Worm (Caenorhabditis elegans): Measurements from ENCODE around the gene F53C3.11.
A peak's percentile ranks its signal among the peaks of the same experiment; 100 is the strongest.

Gene F53C3.11

DNA sequence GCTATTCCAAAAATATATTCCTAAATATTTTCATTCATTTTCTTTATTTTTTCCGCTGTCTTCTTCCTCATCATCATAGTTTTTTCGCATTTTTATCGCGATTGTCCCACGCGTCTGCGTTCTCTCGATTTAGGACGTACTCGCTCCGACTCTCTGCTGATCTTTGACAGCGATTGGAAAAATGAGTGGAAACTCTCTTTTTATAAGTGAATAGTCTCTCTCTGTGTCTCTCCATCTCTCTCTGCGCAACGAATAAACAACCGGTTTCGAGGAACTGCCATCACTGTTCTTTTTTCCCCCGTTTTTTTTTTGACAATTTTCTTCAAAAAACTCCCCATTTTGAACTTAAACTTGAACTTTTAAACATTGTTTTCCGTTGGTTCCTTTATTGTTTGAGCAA is 44.8 kb upstream of the F53C3.11 start (continued):
- no peak for TF ChIP-seq nhr-41 (GFP tag; IDR thresholded peaks at IDR 0.05)
- no peak for TF ChIP-seq arid-1 (GFP tag; conservative IDR thresholded peaks at IDR 0.05)
- TF ChIP-seq pha-4 (GFP tag; IDR thresholded peaks at IDR 0.05), result no peak
- TF ChIP-seq pha-4 (tag; optimal IDR thresholded peaks at IDR 0.05), result no peak
- TF ChIP-seq lin-15B (tag; optimal IDR thresholded peaks at IDR 0.05), result no peak
- no peak for TF ChIP-seq daf-16 (GFP tag; optimal IDR thresholded peaks at IDR 0.05)
- TF ChIP-seq daf-16 (tag; optimal IDR thresholded peaks at IDR 0.05), result peak; percentile 5
- TF ChIP-seq sdz-12 (GFP tag; optimal IDR thresholded peaks at IDR 0.05), result no peak
- no peak for TF ChIP-seq F10B5.3 (tag; optimal IDR thresholded peaks at IDR 0.05)
- peak; percentile 60 for TF ChIP-seq nhr-48 (tag; optimal IDR thresholded peaks at IDR 0.05)
- peak; percentile 8 for TF ChIP-seq hlh-30 (tag; optimal IDR thresholded peaks at IDR 0.05; ENCODE audit: insufficient read depth)
- TF ChIP-seq lin-29 (GFP tag; IDR thresholded peaks at IDR 0.05), result no peak
- TF ChIP-seq ctbp-1 (GFP tag; IDR thresholded peaks at IDR 0.05), result no peak
- TF ChIP-seq madf-9 (GFP tag; conservative IDR thresholded peaks at IDR 0.05), result 0 out of 2 replicates have a peak, but pooled peaks have one; percentile 2
- TF ChIP-seq fkh-10 (GFP tag; optimal IDR thresholded peaks at IDR 0.05), result no peak
- no peak for TF ChIP-seq egl-43 (GFP tag; IDR thresholded peaks at IDR 0.05)
- peak; percentile 48 for TF ChIP-seq dve-1 (tag; optimal IDR thresholded peaks at IDR 0.05; ENCODE audit: insufficient read depth)
- TF ChIP-seq lin-38 (GFP tag; IDR thresholded peaks at IDR 0.05), result no peak
- no peak for TF ChIP-seq unc-39 (tag; optimal IDR thresholded peaks at IDR 0.05)
- 0 out of 2 replicates have a peak, but pooled peaks have one; percentile 36 for TF ChIP-seq tra-1 (GFP tag; IDR thresholded peaks at IDR 0.05)
- peak; percentile 34; the same call in 1 of the 2 replicates for TF ChIP-seq dmd-6 (GFP tag; IDR thresholded peaks at IDR 0.05)
- no peak for TF ChIP-seq egl-27 (tag; optimal IDR thresholded peaks at IDR 0.05)
- no peak for TF ChIP-seq F49E8.2 (tag; optimal IDR thresholded peaks at IDR 0.05; ENCODE audit: borderline replicate concordance)
- no peak for TF ChIP-seq fos-1 (tag; optimal IDR thresholded peaks at IDR 0.05)
- no peak for TF ChIP-seq vab-7 (GFP tag; IDR thresholded peaks at IDR 0.05)
- no peak for TF ChIP-seq nhr-10 (tag; optimal IDR thresholded peaks at IDR 0.05)
- no peak for TF ChIP-seq cey-2 (tag; optimal IDR thresholded peaks at IDR 0.05; ENCODE audit: borderline replicate concordance, insufficient read depth)
- peak; percentile 41; the same call in 1 of the 2 replicates for TF ChIP-seq hmg-1.1 (GFP tag; IDR thresholded peaks at IDR 0.05)
- TF ChIP-seq lsy-2 (tag; optimal IDR thresholded peaks at IDR 0.05), result peak in 1 of 2 experiments; percentile 41
- peak in 1 of 2 experiments; percentile 20 for TF ChIP-seq mdl-1 (tag; optimal IDR thresholded peaks at IDR 0.05)
- no peak for TF ChIP-seq spr-1 (tag; optimal IDR thresholded peaks at IDR 0.05)
- peak; percentile 64 for TF ChIP-seq nhr-28 (tag; optimal IDR thresholded peaks at IDR 0.05)
- TF ChIP-seq ZK337.2 (GFP tag; IDR thresholded peaks at IDR 0.05), result no peak
- no peak for TF ChIP-seq ceh-62 (tag; optimal IDR thresholded peaks at IDR 0.05)
- no peak for TF ChIP-seq nhr-102 (tag; optimal IDR thresholded peaks at IDR 0.05)
- no peak for TF ChIP-seq lin-39 (tag; optimal IDR thresholded peaks at IDR 0.05)
- TF ChIP-seq madf-5 (GFP tag; IDR thresholded peaks at IDR 0.05), result no peak
- no peak for TF ChIP-seq F44E2.7 (GFP tag; IDR thresholded peaks at IDR 0.05)
- peak; percentile 34 for TF ChIP-seq nhr-25 (tag; optimal IDR thresholded peaks at IDR 0.05; ENCODE audit: borderline replicate concordance, insufficient read depth)
- TF ChIP-seq dmd-9 (GFP tag; IDR thresholded peaks at IDR 0.05), result no peak
- TF ChIP-seq snpc-4 (tag; optimal IDR thresholded peaks at IDR 0.05), result no peak

DNA sequence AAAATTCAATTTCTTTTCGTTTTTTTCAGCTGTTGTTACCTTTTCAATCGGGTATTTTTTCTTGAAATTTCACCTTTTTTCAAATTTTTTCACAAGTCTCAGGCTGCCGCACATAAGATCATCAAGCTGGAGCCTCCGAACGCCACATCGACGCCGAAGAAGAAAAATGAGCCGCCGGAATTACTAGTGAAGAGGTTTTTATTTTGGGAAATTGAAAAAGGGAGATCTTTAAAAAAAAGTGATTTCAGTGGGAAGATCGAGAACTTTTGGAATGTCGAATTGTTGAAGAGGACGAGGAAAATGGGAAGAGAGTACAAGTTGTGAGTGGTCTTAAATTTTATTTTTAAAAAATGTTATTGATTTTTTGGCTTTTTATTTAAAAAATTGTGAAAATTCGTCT is 43.6 kb upstream of the F53C3.11 start, which contains the start of gene sea-2:
sea-2 (plus strand) TSS at position 301 of the 400 bp plus-strand sequence.
- TF ChIP-seq nhr-102 (tag; optimal IDR thresholded peaks at IDR 0.05) (no peak), ZK546.5 (tag; optimal IDR thresholded peaks at IDR 0.05) (no peak), nhr-28 (tag; optimal IDR thresholded peaks at IDR 0.05) (no peak), aha-1 (tag) (peak; percentile 23)

Measured in whole organism, L4 larva.